Fruit fly (Drosophila melanogaster) whole organism, adult: ENCODE data around the gene CG43703.

Source experiments
- CG11617 ChIP-seq: fragments of 200-800 bp; sonication (Bioruptor generic); optimal IDR thresholded peaks from 2 replicates; lab custom pipeline; 2017; ENCODE audit warnings: mild to moderate bottlenecking, missing biosample characterization, missing genetic modification reagents, missing genetic modification characterization
- CG14711 ChIP-seq: fragments of 200-800 bp; sonication (Bioruptor generic); optimal IDR thresholded peaks from 2 replicates; lab custom pipeline; 2018; ENCODE audit warnings: missing biosample characterization, mild to moderate bottlenecking, missing genetic modification characterization, moderate library complexity
- CG1620 ChIP-seq: fragments of 200-800 bp; sonication (Bioruptor generic); optimal IDR thresholded peaks from 2 replicates; lab custom pipeline; 2016; ENCODE audit warnings: missing biosample characterization, missing genetic modification characterization
- Clk ChIP-seq: fragments of 200-800 bp; sonication (Bioruptor generic); optimal IDR thresholded peaks from 2 replicates; lab custom pipeline; 2017; ENCODE audit warnings: missing biosample characterization, missing genetic modification characterization
- Crg-1 ChIP-seq: fragments of 200-800 bp; sonication (Bioruptor generic); optimal IDR thresholded peaks from 2 replicates; lab custom pipeline; 2016; ENCODE audit warnings: missing biosample characterization, missing genetic modification characterization
- Hr96 ChIP-seq: fragments of 200-800 bp; sonication (Bioruptor generic); optimal IDR thresholded peaks from 2 replicates; lab custom pipeline; 2016; ENCODE audit warnings: missing biosample characterization, missing genetic modification characterization
- bab1 ChIP-seq: fragments of 200-800 bp; sonication (Bioruptor generic); optimal IDR thresholded peaks from 3 replicates; lab custom pipeline; 2019; ENCODE audit warnings: missing biosample characterization, mild to moderate bottlenecking, missing genetic modification characterization, moderate library complexity
- cic ChIP-seq: fragments of 200-800 bp; sonication (Bioruptor generic); optimal IDR thresholded peaks from 2 replicates; lab custom pipeline; 2017; ENCODE audit warnings: missing biosample characterization, mild to moderate bottlenecking, missing genetic modification characterization, moderate library complexity
- cnc ChIP-seq, 2 experiments: fragments of >200 bp; optimal IDR thresholded peaks; 2 replicates each; lab custom pipeline; 2017
- ovo ChIP-seq: fragments of 200-800 bp; sonication (Bioruptor generic); optimal IDR thresholded peaks from 2 replicates; lab custom pipeline; 2016; ENCODE audit warnings: missing biosample characterization, missing genetic modification characterization
- pad ChIP-seq: fragments of 200-800 bp; sonication (Bioruptor generic); optimal IDR thresholded peaks from 3 replicates; lab custom pipeline; 2017; ENCODE audit warnings: missing biosample characterization, missing genetic modification characterization, mild to moderate bottlenecking, moderate library complexity, missing genetic modification reagents
- toe ChIP-seq: fragments of 200-800 bp; sonication (Bioruptor generic); optimal IDR thresholded peaks from 2 replicates; lab custom pipeline; 2016; ENCODE audit warnings: missing biosample characterization, missing genetic modification characterization

DNA sequence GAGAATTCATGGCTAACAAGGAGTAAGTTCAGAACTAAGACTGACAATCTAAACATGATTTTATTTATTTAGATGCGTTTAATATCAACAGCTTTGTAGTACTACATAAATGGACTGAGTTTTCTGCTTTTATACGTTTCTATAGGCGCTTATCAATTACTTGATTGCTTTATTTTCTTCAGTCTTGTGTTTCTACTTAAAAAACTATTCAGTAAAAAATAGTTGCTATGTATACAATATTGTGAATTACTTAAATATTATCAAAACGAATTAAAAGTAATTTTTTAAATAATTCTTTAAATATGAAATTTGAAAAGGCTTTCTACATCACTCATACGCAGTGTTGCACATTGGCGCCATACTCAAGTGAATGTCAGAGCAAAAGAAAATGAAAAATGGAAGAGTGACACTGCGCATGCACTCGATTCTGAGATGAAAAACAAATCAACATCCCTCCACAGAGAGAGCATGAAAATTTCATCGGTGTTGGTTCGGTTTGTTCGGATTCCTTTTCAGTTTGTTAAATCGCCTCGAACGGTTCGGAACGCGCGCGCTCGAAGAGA is 47.5 kb upstream of the CG43703 start, which contains the start of the genes lectin-24A and Shaw:
- TF ChIP-seq CG11617 (no peak), Crg-1 (GFP tag; lab: Kevin White, UChicago) (no peak), Clk (GFP tag; lab: Kevin White, UChicago) (no peak), CG14711 (tag; lab: Kevin White, UChicago) (no peak), pad (GFP tag; lab: Kevin White, UChicago) (no peak), CG1620 (no peak), bab1 (GFP tag; lab: Kevin White, UChicago) (no peak), cnc (optimal IDR thresholded peaks at IDR 0.05; lab: Kevin White, UChicago) (no peak), Hr96 (GFP tag; lab: Kevin White, UChicago) (no peak), cic (GFP tag; lab: Kevin White, UChicago) (no peak), toe (GFP tag; lab: Kevin White, UChicago) (no peak), ovo (GFP tag; lab: Kevin White, UChicago) (no peak)
